Fruit fly (Drosophila melanogaster): ENCODE results near the gene pzg.

dm6 chr3L:21241447-21241983, 44.4 kb upstream of the pzg start:
- TF ChIP-seq CG8478 (optimal IDR thresholded peaks at IDR 0.05): no peak
- no peak for TF ChIP-seq CTCF (optimal IDR thresholded peaks at IDR 0.05)

All from S2 (cell line).